Fruit fly (Drosophila melanogaster): ENCODE results near the gene CG13733.

The CG13733 gene

dm6 chr3L:17457695-17458242 is 21.0 kb downstream of the CG13733 start (continued):
- TF ChIP-seq Hr51 (GFP tag; optimal IDR thresholded peaks at IDR 0.05) (peak in 1 of 2 experiments; percentile 42), D19A (tag; optimal IDR thresholded peaks at IDR 0.05) (peak; percentile 52), CG2712 (tag; optimal IDR thresholded peaks at IDR 0.05) (peak; percentile 51), E2f2 (GFP tag; IDR thresholded peaks at IDR 0.05) (no peak), HHEX (GFP tag; optimal IDR thresholded peaks at IDR 0.05) (peak; percentile 37), CG4360 (GFP tag; IDR thresholded peaks at IDR 0.05) (no peak), sr (GFP tag; IDR thresholded peaks at IDR 0.05) (no peak), crol (GFP tag; IDR thresholded peaks at IDR 0.05) (no peak), CG4707 (GFP tag; optimal IDR thresholded peaks at IDR 0.05) (no peak), Sox102F (GFP tag; optimal IDR thresholded peaks at IDR 0.05) (peak; percentile 48), CG8478 (optimal IDR thresholded peaks at IDR 0.05) (no peak), Mes4 (GFP tag; optimal IDR thresholded peaks at IDR 0.05) (no peak), CG7745 (tag; optimal IDR thresholded peaks at IDR 0.05) (no peak), ssp (GFP tag; IDR thresholded peaks at IDR 0.05) (no peak), CG13424 (tag; optimal IDR thresholded peaks at IDR 0.05) (no peak), zen2 (GFP tag; IDR thresholded peaks at IDR 0.05; ENCODE audit: partially characterized antibody) (no peak), pum (GFP tag; optimal IDR thresholded peaks at IDR 0.05) (no peak), tx (GFP tag; optimal IDR thresholded peaks at IDR 0.05) (no peak), CG4424 (GFP tag; optimal IDR thresholded peaks at IDR 0.05) (no peak), HmgD (GFP tag; optimal IDR thresholded peaks at IDR 0.05) (no peak), ken (GFP tag; IDR thresholded peaks at IDR 0.05) (no peak), CG10543 (GFP tag; optimal IDR thresholded peaks at IDR 0.05) (no peak), Atf-2 (GFP tag; optimal IDR thresholded peaks at IDR 0.05) (no peak), ems (GFP tag; optimal IDR thresholded peaks at IDR 0.05) (no peak), D19B (GFP tag; optimal IDR thresholded peaks at IDR 0.05) (no peak), row (GFP tag; IDR thresholded peaks at IDR 0.05) (peak; percentile 61), CG12942 (GFP tag; optimal IDR thresholded peaks at IDR 0.05) (no peak), BEAF-32 (GFP tag; optimal IDR thresholded peaks at IDR 0.05) (no peak), ab (GFP tag; optimal IDR thresholded peaks at IDR 0.05) (no peak), CG9215 (GFP tag; IDR thresholded peaks at IDR 0.05) (no peak), Drgx (GFP tag; IDR thresholded peaks at IDR 0.05) (no peak), dati (GFP tag; IDR thresholded peaks at IDR 0.05) (no peak), CG30403 (GFP tag; optimal IDR thresholded peaks at IDR 0.05) (no peak), Meics (GFP tag; optimal IDR thresholded peaks at IDR 0.05) (peak; percentile 15), ac (GFP tag; optimal IDR thresholded peaks at IDR 0.05) (no peak), ATbp (GFP tag; optimal IDR thresholded peaks at IDR 0.05) (peak; percentile 5), CG16815 (GFP tag; optimal IDR thresholded peaks at IDR 0.05) (no peak), amos (GFP tag; IDR thresholded peaks at IDR 0.05; ENCODE audit: partially characterized antibody) (no peak), slbo (GFP tag; IDR thresholded peaks at IDR 0.05) (no peak), HmgZ (tag; optimal IDR thresholded peaks at IDR 0.05) (no peak), CG11560 (tag; IDR thresholded peaks at IDR 0.05) (no peak), CG30020 (tag; optimal IDR thresholded peaks at IDR 0.05) (no peak), dan (GFP tag; IDR thresholded peaks at IDR 0.05) (no peak), CG1647 (GFP tag; optimal IDR thresholded peaks at IDR 0.05) (no peak), CG2120 (GFP tag; optimal IDR thresholded peaks at IDR 0.05) (no peak), fd64A (GFP tag; optimal IDR thresholded peaks at IDR 0.05) (no peak), CG3065 (GFP tag; optimal IDR thresholded peaks at IDR 0.05) (no peak), shn (GFP tag; optimal IDR thresholded peaks at IDR 0.05) (no peak), emc (GFP tag; optimal IDR thresholded peaks at IDR 0.05) (no peak), so (GFP tag; IDR thresholded peaks at IDR 0.05) (no peak), CG14050 (GFP tag; IDR thresholded peaks at IDR 0.05) (no peak), CG31365 (tag; optimal IDR thresholded peaks at IDR 0.05) (no peak), CG3838 (GFP tag; optimal IDR thresholded peaks at IDR 0.05) (no peak)
